Worm (Caenorhabditis elegans) whole organism, L2 larva: ENCODE data around the gene F58A6.2.
"Not testable (repeated sequence)": the region's sequence is repeated elsewhere in the genome, so short reads cannot be mapped to it uniquely, and the experiment has no call there.

Experiments
- C34F6.9 ChIP-seq: fragments of 150-350 bp; optimal IDR thresholded peaks from 2 replicates; lab custom pipeline; 2014; ENCODE audit warnings: missing biosample characterization, missing genetic modification characterization
- alr-1 ChIP-seq: fragments of 150-350 bp; optimal IDR thresholded peaks from 2 replicates; lab custom pipeline; 2014; ENCODE audit warnings: missing biosample characterization, missing genetic modification characterization
- aly-2 ChIP-seq: fragments of 150-350 bp; optimal IDR thresholded peaks from 2 replicates; lab custom pipeline; 2014; ENCODE audit warnings: missing biosample characterization, missing genetic modification characterization
- blmp-1 ChIP-seq: sonication (generic microtip); optimal IDR thresholded peaks from 2 replicates; lab custom pipeline; 2017; ENCODE audit warnings: missing genetic modification characterization, mild to moderate bottlenecking, missing compliant biosample characterization, antibody characterized with exemption, moderate library complexity; ENCODE audit not compliant: insufficient read depth
- ceh-16 ChIP-seq: fragments of 150-350 bp; optimal IDR thresholded peaks from 2 replicates; lab custom pipeline; 2014; ENCODE audit warnings: missing biosample characterization, missing genetic modification characterization
- ceh-82 ChIP-seq: fragments of 150-350 bp; optimal IDR thresholded peaks from 2 replicates; lab custom pipeline; 2014; ENCODE audit warnings: missing biosample characterization, missing genetic modification characterization
- dmd-4 ChIP-seq: sonication (generic microtip); optimal IDR thresholded peaks from 2 replicates; lab custom pipeline; 2017; ENCODE audit warnings: missing biosample characterization, missing genetic modification characterization
- egl-27 ChIP-seq: sonication (generic microtip); optimal IDR thresholded peaks from 3 replicates; lab custom pipeline; 2017; ENCODE audit warnings: missing biosample characterization, missing genetic modification reagents, missing genetic modification characterization
- elt-1 ChIP-seq: fragments of 150-350 bp; optimal IDR thresholded peaks from 2 replicates; lab custom pipeline; 2014; ENCODE audit warnings: missing biosample characterization, missing genetic modification characterization
- elt-3 ChIP-seq: sonication (generic microtip); optimal IDR thresholded peaks from 2 replicates; lab custom pipeline; 2017; ENCODE audit warnings: missing biosample characterization, missing genetic modification characterization
- fos-1 ChIP-seq: fragments of 150-350 bp; optimal IDR thresholded peaks from 2 replicates; lab custom pipeline; 2014; ENCODE audit warnings: missing biosample characterization, missing genetic modification characterization
- lin-11 ChIP-seq: fragments of 150-350 bp; sonication (generic microtip); optimal IDR thresholded peaks from 2 replicates; lab custom pipeline; 2014; ENCODE audit warnings: missing biosample characterization, missing genetic modification characterization, inconsistent platforms, mixed read lengths
- lin-13 ChIP-seq: fragments of 150-350 bp; optimal IDR thresholded peaks from 2 replicates; lab custom pipeline; 2014; ENCODE audit warnings: missing biosample characterization, missing genetic modification reagents, missing genetic modification characterization
- lsy-2 ChIP-seq, 2 experiments: fragments of 150-350 bp in 1 of 2; sonication (generic microtip) in 1 of 2; optimal IDR thresholded peaks; 2 replicates each; lab custom pipeline; 2014 to 2017; ENCODE audit warnings: missing biosample characterization in 2 of 2, missing genetic modification characterization in 2 of 2
- mab-5 ChIP-seq: fragments of 150-350 bp; optimal IDR thresholded peaks from 2 replicates; lab custom pipeline; 2014; ENCODE audit warnings: missing biosample characterization, missing genetic modification characterization
- mbf-1 ChIP-seq: sonication (generic microtip); optimal IDR thresholded peaks from 2 replicates; lab custom pipeline; 2017; ENCODE audit warnings: missing biosample characterization, missing genetic modification characterization
- mdl-1 ChIP-seq, 2 experiments: fragments of 150-350 bp in 1 of 2; sonication (generic microtip) in 1 of 2; optimal IDR thresholded peaks; 2 replicates each; lab custom pipeline; 2017; ENCODE audit warnings: missing biosample characterization in 2 of 2, missing genetic modification characterization in 2 of 2
- nhr-12 ChIP-seq: fragments of 150-350 bp; optimal IDR thresholded peaks from 2 replicates; lab custom pipeline; 2014; ENCODE audit warnings: missing biosample characterization, missing genetic modification characterization
- nhr-129 ChIP-seq: fragments of 150-350 bp; optimal IDR thresholded peaks from 2 replicates; lab custom pipeline; 2014; ENCODE audit warnings: missing biosample characterization, missing genetic modification characterization
- nhr-21 ChIP-seq: fragments of 150-350 bp; optimal IDR thresholded peaks from 2 replicates; lab custom pipeline; 2014; ENCODE audit warnings: missing biosample characterization, missing genetic modification characterization
- nhr-237 ChIP-seq: fragments of 150-350 bp; optimal IDR thresholded peaks from 2 replicates; lab custom pipeline; 2014; ENCODE audit warnings: missing biosample characterization, missing genetic modification characterization
- nhr-25 ChIP-seq: fragments of 150-350 bp; sonication (generic microtip); optimal IDR thresholded peaks from 3 replicates; lab custom pipeline; 2014; ENCODE audit warnings: missing biosample characterization, missing genetic modification characterization
- nhr-6 ChIP-seq: fragments of 150-350 bp; optimal IDR thresholded peaks from 2 replicates; lab custom pipeline; 2014; ENCODE audit warnings: missing biosample characterization, missing genetic modification characterization
- peb-1 ChIP-seq: fragments of 150-350 bp; optimal IDR thresholded peaks from 2 replicates; lab custom pipeline; 2014; ENCODE audit warnings: missing biosample characterization, missing genetic modification characterization
- sem-4 ChIP-seq: fragments of 150-350 bp; optimal IDR thresholded peaks from 2 replicates; lab custom pipeline; 2014; ENCODE audit warnings: missing biosample characterization, missing genetic modification reagents, missing genetic modification characterization
- sma-3 ChIP-seq: sonication (generic microtip); optimal IDR thresholded peaks from 2 replicates; lab custom pipeline; 2016; ENCODE audit warnings: missing genetic modification reagents, missing genetic modification characterization, missing compliant biosample characterization
- sma-9 ChIP-seq, 2 experiments: fragments of 150-350 bp in 1 of 2; sonication (generic microtip) in 1 of 2; optimal IDR thresholded peaks; 2 replicates each; lab custom pipeline; 2014 to 2016; ENCODE audit warnings: missing genetic modification characterization in 2 of 2, mild to moderate bottlenecking in 1 of 2, missing biosample characterization in 1 of 2, missing compliant biosample characterization in 1 of 2, missing genetic modification reagents in 1 of 2, moderate library complexity in 1 of 2
- snpc-4 ChIP-seq: fragments of 150-350 bp; optimal IDR thresholded peaks from 2 replicates; lab custom pipeline; 2014; ENCODE audit warnings: missing biosample characterization, missing genetic modification characterization
- unc-39 ChIP-seq: fragments of 150-350 bp; optimal IDR thresholded peaks from 2 replicates; lab custom pipeline; 2014; ENCODE audit warnings: missing biosample characterization, missing genetic modification characterization
- unc-55 ChIP-seq: fragments of 150-350 bp; sonication (generic microtip); optimal IDR thresholded peaks from 3 replicates; lab custom pipeline; 2014; ENCODE audit warnings: missing biosample characterization, missing genetic modification reagents, missing genetic modification characterization
- zag-1 ChIP-seq: fragments of 150-350 bp; optimal IDR thresholded peaks from 2 replicates; lab custom pipeline; 2014; ENCODE audit warnings: missing biosample characterization, missing genetic modification characterization
- ztf-1 ChIP-seq: fragments of 200-800 bp; sonication (Bioruptor generic); conservative IDR thresholded peaks from 2 replicates; pipeline ENCODE4 v1.3.6; 2022; ENCODE audit warnings: missing genetic modification characterization, missing compliant biosample characterization

F58A6.2 gene

ce11 chrII:5157525-5157924 lies 21.0 kb downstream of the F58A6.2 start, which contains the start of gene srb-13:
TSS of gene srb-13 (minus strand) at chrII:5157625.
- TF ChIP-seq ztf-1 (GFP tag; lab: Robert Waterston, UW) = no peak
- TF ChIP-seq blmp-1 (tag; lab: Kevin White, UChicago) = no peak
- TF ChIP-seq egl-27 = no peak
- TF ChIP-seq fos-1 (tag; lab: Kevin White, UChicago) = no peak
- TF ChIP-seq lin-11 (tag; lab: Kevin White, UChicago) = no peak
- TF ChIP-seq unc-39 = no peak
- TF ChIP-seq elt-1 (tag; lab: Kevin White, UChicago) = no peak
- TF ChIP-seq lsy-2 (tag; optimal IDR thresholded peaks at IDR 0.05; lab: Kevin White, UChicago) = no peak
- TF ChIP-seq sma-3 (GFP tag; lab: Kevin White, UChicago) = no peak
- TF ChIP-seq mbf-1 (tag; lab: Kevin White, UChicago) = no peak
- TF ChIP-seq lin-13 (GFP tag; lab: Kevin White, UChicago) = no peak

DNA sequence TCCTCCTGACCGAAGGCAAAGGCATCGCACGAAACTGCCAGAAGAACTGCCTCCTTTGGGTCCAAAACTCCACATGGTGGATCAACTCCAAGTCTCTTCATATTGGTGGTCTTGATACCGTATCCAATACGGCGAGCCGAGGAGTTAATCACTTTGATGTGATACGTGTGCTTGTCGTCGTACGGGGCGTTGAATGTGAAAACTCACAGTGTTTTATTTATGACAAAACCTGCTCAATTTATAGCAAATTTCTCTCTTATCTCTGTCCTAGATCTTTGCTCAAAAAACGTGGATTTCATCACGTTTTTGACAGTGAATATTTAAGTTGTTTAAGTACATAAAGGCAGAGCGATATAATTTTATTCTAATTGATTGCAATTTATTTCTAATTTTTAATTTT lies 22.3 kb downstream of the F58A6.2 start, which contains the start of gene F58A6.9:
F58A6.9 (minus strand) TSS at position 101 of the 400 bp plus-strand sequence.
- TF ChIP-seq zag-1 (tag; lab: Kevin White, UChicago); nhr-237; egl-27: not testable (repeated sequence)

DNA sequence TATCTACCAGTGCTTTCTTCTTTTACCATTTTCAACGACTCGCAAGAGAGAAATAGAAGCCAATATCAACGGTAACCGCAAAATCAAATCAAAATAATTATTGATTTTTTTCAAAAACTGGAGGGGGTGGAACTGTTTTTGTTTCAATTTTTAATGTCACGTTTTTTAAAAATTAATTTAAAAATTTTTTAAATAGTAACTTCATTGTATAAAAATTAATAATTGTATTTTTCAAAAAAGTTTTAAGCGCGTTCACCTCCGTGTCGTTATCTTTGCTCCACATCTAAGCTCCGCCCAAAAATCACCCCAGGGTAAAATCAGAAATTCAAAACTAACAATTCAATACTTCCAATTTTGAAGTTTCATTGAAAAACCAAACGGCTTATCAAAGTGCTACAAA lies 24.6 kb downstream of the F58A6.2 start, which contains the start of gene C27D6.11:
C27D6.11 (minus strand) TSS at position 101 of the 400 bp plus-strand sequence.
- TF ChIP-seq alr-1 (tag; lab: Kevin White, UChicago) = no peak
- TF ChIP-seq mbf-1 (tag; lab: Kevin White, UChicago) = no peak
- no peak for TF ChIP-seq C34F6.9 (tag; lab: Kevin White, UChicago)
- TF ChIP-seq, all 48 proteins: peak for 0

DNA sequence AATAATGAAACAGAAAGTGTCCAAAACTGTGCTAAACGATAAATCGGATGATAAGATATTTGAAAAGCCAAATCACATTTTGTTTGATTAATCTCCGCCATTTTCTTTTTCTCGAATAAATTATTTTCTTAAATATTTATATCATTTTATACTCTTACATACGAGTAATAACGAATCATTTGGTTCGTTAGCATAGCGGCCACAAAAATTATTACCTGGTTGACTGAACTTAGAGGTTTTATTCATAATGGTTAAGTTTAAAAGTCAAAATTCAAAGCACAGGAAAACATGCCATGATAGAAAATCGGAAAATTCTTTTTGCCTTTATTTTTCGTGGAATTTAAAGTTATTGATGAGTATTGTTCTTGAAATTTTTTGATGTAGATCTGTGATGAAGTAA lies 26.8 kb downstream of the F58A6.2 start, which contains the start of gene srb-5:
srb-5 (minus strand) TSS at position 101 of the 400 bp plus-strand sequence.
- no peak for TF ChIP-seq nhr-25 (tag; lab: Kevin White, UChicago)
- no peak for TF ChIP-seq unc-55 (GFP tag; lab: Kevin White, UChicago)
- no peak for TF ChIP-seq mdl-1 (tag; optimal IDR thresholded peaks at IDR 0.05; lab: Kevin White, UChicago)
- TF ChIP-seq mbf-1 (tag; lab: Kevin White, UChicago) = no peak
- TF ChIP-seq elt-3 = no peak
- TF ChIP-seq ceh-82 (tag; lab: Kevin White, UChicago) = no peak
- TF ChIP-seq nhr-21 (tag; lab: Kevin White, UChicago) = no peak

DNA sequence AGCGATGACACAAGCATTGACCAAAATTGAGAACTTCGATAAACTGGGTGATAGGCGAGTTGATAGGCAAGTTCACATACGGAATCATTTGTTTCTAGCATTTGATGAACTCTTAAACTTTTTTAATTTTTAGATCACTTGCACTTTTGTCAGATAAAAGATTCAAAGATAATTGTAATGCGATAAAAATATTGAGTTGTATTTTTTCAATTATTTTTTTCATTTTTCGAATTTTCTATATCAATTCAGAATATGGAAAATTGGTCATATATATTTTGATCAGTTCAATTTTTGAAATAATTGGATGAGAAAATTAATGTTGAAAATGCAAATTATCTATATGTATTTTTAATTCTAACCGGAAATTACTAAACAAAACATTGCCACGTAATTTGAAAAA lies 30.2 kb downstream of the F58A6.2 start, which contains the start of gene srb-3:
srb-3 (minus strand) TSS at position 101 of the 400 bp plus-strand sequence.
- no peak for TF ChIP-seq sma-3 (GFP tag; lab: Kevin White, UChicago)
- TF ChIP-seq nhr-25 (tag; lab: Kevin White, UChicago) = no peak
- no peak for TF ChIP-seq peb-1 (tag; lab: Kevin White, UChicago)
- no peak for TF ChIP-seq mdl-1 (tag; optimal IDR thresholded peaks at IDR 0.05; lab: Kevin White, UChicago)
- TF ChIP-seq mbf-1 (tag; lab: Kevin White, UChicago) = no peak
- TF ChIP-seq sem-4 = no peak
- TF ChIP-seq blmp-1 (tag; lab: Kevin White, UChicago) = no peak
- TF ChIP-seq nhr-6 (tag; lab: Kevin White, UChicago) = no peak
- TF ChIP-seq lsy-2 (tag; optimal IDR thresholded peaks at IDR 0.05; lab: Kevin White, UChicago) = no peak
- no peak for TF ChIP-seq dmd-4 (tag; lab: Kevin White, UChicago)
- TF ChIP-seq mab-5 = no peak
- no peak for TF ChIP-seq elt-3
- no peak for TF ChIP-seq sma-9 (GFP tag; optimal IDR thresholded peaks at IDR 0.05; lab: Kevin White, UChicago)
- TF ChIP-seq sma-9 (tag; optimal IDR thresholded peaks at IDR 0.05; lab: Kevin White, UChicago) = no peak
- no peak for TF ChIP-seq snpc-4 (tag; lab: Kevin White, UChicago)
- TF ChIP-seq unc-55 (GFP tag; lab: Kevin White, UChicago) = no peak
- no peak for TF ChIP-seq ceh-16 (tag; lab: Kevin White, UChicago)
- no peak for TF ChIP-seq aly-2 (tag; lab: Kevin White, UChicago)
- no peak for TF ChIP-seq nhr-12 (tag; lab: Kevin White, UChicago)

DNA sequence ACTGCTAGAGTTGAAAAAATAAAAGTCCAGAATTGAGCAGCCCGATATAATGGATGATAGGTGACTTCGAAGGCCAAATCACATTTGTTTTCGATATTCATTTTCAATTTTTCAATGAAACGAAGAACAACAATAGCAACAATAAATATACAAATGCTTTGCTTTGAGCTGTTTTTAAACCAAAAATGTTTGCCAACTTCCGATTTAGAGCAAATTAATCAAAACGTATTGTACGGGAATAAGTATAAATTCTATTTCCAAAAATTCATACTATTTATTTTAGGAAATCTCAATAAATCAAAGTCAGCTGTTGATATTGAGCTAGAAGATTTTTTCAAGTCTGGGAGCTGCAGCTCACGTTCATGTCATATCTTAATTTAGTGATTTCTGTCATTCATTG lies 34.4 kb downstream of the F58A6.2 start, which contains the start of gene srb-1:
srb-1 (minus strand) TSS at position 101 of the 400 bp plus-strand sequence.
- no peak for TF ChIP-seq fos-1 (tag; lab: Kevin White, UChicago)
- no peak for TF ChIP-seq lin-13 (GFP tag; lab: Kevin White, UChicago)
- no peak for TF ChIP-seq mab-5
- no peak for TF ChIP-seq nhr-129 (tag; lab: Kevin White, UChicago)
- TF ChIP-seq C34F6.9 (tag; lab: Kevin White, UChicago) = no peak
